Worm (Caenorhabditis elegans) whole organism, young adult: Measurements from ENCODE around the gene Y38C1AA.19.
A peak's percentile ranks its signal among the peaks of the same experiment; 100 is the strongest.

Source experiments
- B0019.2 ChIP-seq: fragments of 200-800 bp; sonication (Bioruptor generic); conservative IDR thresholded peaks from 2 replicates; pipeline ENCODE4 v1.3.6; 2022; ENCODE audit warnings: missing genetic modification reagents, missing genetic modification characterization, missing compliant biosample characterization
- B0035.1 ChIP-seq: sonication (generic microtip); optimal IDR thresholded peaks from 2 replicates; lab custom pipeline; 2016; ENCODE audit warnings: missing genetic modification characterization, mild to moderate bottlenecking, missing compliant biosample characterization, missing genotype, missing genetic modification reagents
- F22D6.2 ChIP-seq: sonication (generic microtip); optimal IDR thresholded peaks from 2 replicates; lab custom pipeline; 2016; ENCODE audit warnings: mild to moderate bottlenecking, missing genetic modification characterization, missing compliant biosample characterization
- F23B12.7 ChIP-seq: sonication (generic microtip); optimal IDR thresholded peaks from 2 replicates; lab custom pipeline; 2017; ENCODE audit warnings: missing genetic modification characterization, mild to moderate bottlenecking, missing compliant biosample characterization, antibody characterized with exemption, moderate library complexity; ENCODE audit not compliant: insufficient read depth
- Y67H2A.10 ChIP-seq: fragments of 200-800 bp; sonication (Bioruptor generic); conservative IDR thresholded peaks from 2 replicates; pipeline ENCODE4 v1.3.6; 2022; ENCODE audit warnings: missing genetic modification reagents, missing genetic modification characterization, missing compliant biosample characterization
- Y95B8A.8 ChIP-seq: fragments of 200-800 bp; sonication (Bioruptor generic); IDR thresholded peaks from 2 replicates; pipeline ENCODE4 v1.3.6; 2022; ENCODE audit warnings: missing genetic modification reagents, missing genetic modification characterization, missing compliant biosample characterization
- akir-1 ChIP-seq: fragments of 200-800 bp; sonication (Bioruptor generic); optimal IDR thresholded peaks from 2 replicates; lab custom pipeline; 2018; ENCODE audit warnings: mild to moderate bottlenecking, missing genetic modification characterization, moderate library complexity, missing compliant biosample characterization
- athp-1 ChIP-seq: sonication (generic microtip); optimal IDR thresholded peaks from 2 replicates; lab custom pipeline; 2017; ENCODE audit warnings: mild to moderate bottlenecking, missing genetic modification characterization, missing compliant biosample characterization
- attf-3 ChIP-seq: fragments of 200-800 bp; sonication (Bioruptor generic); conservative IDR thresholded peaks from 2 replicates; pipeline ENCODE4 v1.3.6; 2022; ENCODE audit warnings: missing genetic modification reagents, missing genetic modification characterization, missing compliant biosample characterization
- attf-5 ChIP-seq: fragments of 200-800 bp; sonication (Bioruptor generic); optimal IDR thresholded peaks from 2 replicates; lab custom pipeline; 2018; ENCODE audit warnings: mild to moderate bottlenecking, missing genetic modification characterization, missing compliant biosample characterization
- bed-1 ChIP-seq: fragments of 200-800 bp; sonication (Bioruptor generic); IDR thresholded peaks from 2 replicates; pipeline ENCODE4 v1.3.6; 2022; ENCODE audit warnings: missing genetic modification reagents, missing genetic modification characterization, missing compliant biosample characterization
- bed-2 ChIP-seq: fragments of 200-800 bp; sonication (Bioruptor generic); IDR thresholded peaks from 2 replicates; pipeline ENCODE4 v1.3.6; 2022; ENCODE audit warnings: missing genetic modification reagents, missing genetic modification characterization, missing compliant biosample characterization
- cebp-1 ChIP-seq, 2 experiments: fragments of 200-800 bp in 1 of 2; sonication (Bioruptor generic) in 1 of 2; sonication (generic microtip) in 1 of 2; IDR thresholded peaks in 1 of 2; optimal IDR thresholded peaks in 1 of 2; 2 replicates each; pipeline versions ENCODE4 v1.3.6 to Lab custom; 2017 to 2022; ENCODE audit warnings: missing compliant biosample characterization in 2 of 2, missing genetic modification characterization in 2 of 2, mild to moderate bottlenecking in 1 of 2, missing genetic modification reagents in 1 of 2, moderate library complexity in 1 of 2
- chd-7 ChIP-seq: sonication (generic microtip); optimal IDR thresholded peaks from 2 replicates; lab custom pipeline; 2016; ENCODE audit warnings: mild to moderate bottlenecking, missing genetic modification characterization, moderate library complexity, missing compliant biosample characterization
- dpff-1 ChIP-seq: sonication (generic microtip); optimal IDR thresholded peaks from 2 replicates; lab custom pipeline; 2017; ENCODE audit warnings: mild to moderate bottlenecking, missing genetic modification characterization, missing compliant biosample characterization
- egrh-3 ChIP-seq: fragments of 200-800 bp; sonication (Bioruptor generic); IDR thresholded peaks from 2 replicates; pipeline ENCODE4 v1.3.6; 2022; ENCODE audit warnings: missing genetic modification reagents, missing genetic modification characterization, missing compliant biosample characterization
- ekl-4 ChIP-seq: fragments of 200-800 bp; sonication (Bioruptor generic); IDR thresholded peaks from 2 replicates; pipeline ENCODE4 v1.3.6; 2022; ENCODE audit warnings: missing genetic modification reagents, missing genetic modification characterization, missing compliant biosample characterization
- fkh-3 ChIP-seq: sonication (generic microtip); optimal IDR thresholded peaks from 2 replicates; lab custom pipeline; 2016; ENCODE audit warnings: mild to moderate bottlenecking, missing genetic modification characterization, missing compliant biosample characterization
- gei-17 ChIP-seq: fragments of 200-800 bp; sonication (Bioruptor generic); optimal IDR thresholded peaks from 2 replicates; lab custom pipeline; 2018; ENCODE audit warnings: mild to moderate bottlenecking, missing genetic modification characterization, missing compliant biosample characterization
- hlh-26 ChIP-seq: fragments of 200-800 bp; sonication (Bioruptor generic); conservative IDR thresholded peaks from 2 replicates; pipeline ENCODE4 v1.3.6; 2022; ENCODE audit warnings: missing genetic modification reagents, missing genetic modification characterization, missing compliant biosample characterization
- hmg-20 ChIP-seq: fragments of 200-800 bp; sonication (Bioruptor generic); IDR thresholded peaks from 2 replicates; pipeline ENCODE4 v1.3.6; 2022; ENCODE audit warnings: missing genetic modification reagents, missing genetic modification characterization, missing compliant biosample characterization
- hsf-1 ChIP-seq: fragments of 200-800 bp; sonication (Bioruptor generic); IDR thresholded peaks from 2 replicates; pipeline ENCODE4 v1.3.6; 2022; ENCODE audit warnings: missing genetic modification reagents, missing genetic modification characterization, missing compliant biosample characterization
- let-526 ChIP-seq: fragments of 200-800 bp; sonication (Bioruptor generic); IDR thresholded peaks from 2 replicates; pipeline ENCODE4 v1.3.6; 2022; ENCODE audit warnings: missing genetic modification reagents, missing genetic modification characterization, missing compliant biosample characterization
- lin-26 ChIP-seq: fragments of 200-800 bp; sonication (Bioruptor generic); IDR thresholded peaks from 2 replicates; pipeline ENCODE4 v1.3.6; 2022; ENCODE audit warnings: missing genetic modification reagents, missing genetic modification characterization, missing compliant biosample characterization
- lsl-1 ChIP-seq: fragments of 200-800 bp; sonication (Bioruptor generic); optimal IDR thresholded peaks from 2 replicates; lab custom pipeline; 2018; ENCODE audit warnings: mild to moderate bottlenecking, missing genetic modification characterization, moderate library complexity, missing compliant biosample characterization
- lsy-27 ChIP-seq: sonication (generic microtip); optimal IDR thresholded peaks from 2 replicates; lab custom pipeline; 2017; ENCODE audit warnings: missing genetic modification characterization, mild to moderate bottlenecking, missing compliant biosample characterization, antibody characterized with exemption, missing genotype, borderline replicate concordance; ENCODE audit not compliant: insufficient read depth
- madf-10 ChIP-seq: sonication (generic microtip); optimal IDR thresholded peaks from 2 replicates; lab custom pipeline; 2016; ENCODE audit warnings: mild to moderate bottlenecking, missing genetic modification characterization, missing compliant biosample characterization
- madf-8 ChIP-seq: fragments of 200-800 bp; sonication (Bioruptor generic); conservative IDR thresholded peaks from 2 replicates; pipeline ENCODE4 v1.3.6; 2022; ENCODE audit warnings: missing genetic modification reagents, missing genetic modification characterization, missing compliant biosample characterization
- nhr-120 ChIP-seq: fragments of 200-800 bp; sonication (Bioruptor generic); IDR thresholded peaks from 2 replicates; pipeline ENCODE4 v1.3.6; 2022; ENCODE audit warnings: missing genetic modification characterization, missing compliant biosample characterization
- nhr-80 ChIP-seq: sonication (generic microtip); optimal IDR thresholded peaks from 2 replicates; lab custom pipeline; 2016; ENCODE audit warnings: missing genetic modification characterization, missing compliant biosample characterization
- rcor-1 ChIP-seq: fragments of 200-800 bp; sonication (Bioruptor generic); IDR thresholded peaks from 2 replicates; pipeline ENCODE4 v1.3.6; 2022; ENCODE audit warnings: missing genetic modification reagents, missing genetic modification characterization, missing compliant biosample characterization
- rec-8 ChIP-seq, 2 experiments: sonication (generic microtip); optimal IDR thresholded peaks; 2 replicates each; lab custom pipeline; 2016; ENCODE audit warnings: mild to moderate bottlenecking in 2 of 2, missing genetic modification characterization in 2 of 2, missing genetic modification reagents in 2 of 2, missing genotype in 2 of 2, missing biosample characterization in 1 of 2, missing compliant biosample characterization in 1 of 2, moderate library complexity in 1 of 2
- rpc-1 ChIP-seq, 2 experiments: fragments of 150-350 bp in 1 of 2; sonication (generic microtip) in 1 of 2; optimal IDR thresholded peaks; 2 replicates each; lab custom pipeline; 2014 to 2018; ENCODE audit warnings: missing biosample characterization in 1 of 2, missing genetic modification characterization in 1 of 2, missing genetic modification reagents in 1 of 2, missing genotype in 1 of 2
- sea-2 ChIP-seq: fragments of 200-800 bp; sonication (Bioruptor generic); IDR thresholded peaks from 2 replicates; pipeline ENCODE4 v1.3.6; 2022; ENCODE audit warnings: missing genetic modification characterization, missing compliant biosample characterization
- tbx-9 ChIP-seq: sonication (generic microtip); optimal IDR thresholded peaks from 2 replicates; lab custom pipeline; 2016; ENCODE audit warnings: borderline replicate concordance, missing genetic modification characterization, inconsistent platforms, missing compliant biosample characterization
- zfh-2 ChIP-seq: fragments of 200-800 bp; sonication (Bioruptor generic); conservative IDR thresholded peaks from 2 replicates; pipeline ENCODE4 v1.3.6; 2022; ENCODE audit warnings: missing genetic modification reagents, missing genetic modification characterization, missing compliant biosample characterization
- ztf-22 ChIP-seq: fragments of 200-800 bp; sonication (Bioruptor generic); optimal IDR thresholded peaks from 2 replicates; lab custom pipeline; 2018; ENCODE audit warnings: mild to moderate bottlenecking, missing genetic modification characterization, moderate library complexity, missing compliant biosample characterization
- ztf-25 ChIP-seq: fragments of 200-800 bp; sonication (Bioruptor generic); IDR thresholded peaks from 2 replicates; pipeline ENCODE4 v1.3.6; 2022; ENCODE audit warnings: missing genetic modification reagents, missing genetic modification characterization, missing compliant biosample characterization
- ztf-26 ChIP-seq: sonication (generic microtip); optimal IDR thresholded peaks from 2 replicates; lab custom pipeline; 2017; ENCODE audit warnings: missing genetic modification characterization, missing compliant biosample characterization
- ztf-3 ChIP-seq: fragments of 200-800 bp; sonication (Bioruptor generic); optimal IDR thresholded peaks from 2 replicates; lab custom pipeline; 2018; ENCODE audit warnings: mild to moderate bottlenecking, missing genetic modification characterization, missing compliant biosample characterization

The Y38C1AA.19 gene

ce11 chrIV:133968-134367 lies 26.0 kb upstream of the Y38C1AA.19 start:
- TF ChIP-seq lsy-27 (tag; lab: Kevin White, UChicago) (no peak), lin-26 (GFP tag; lab: Robert Waterston, UW) (no peak)

- TF ChIP-seq zfh-2 = peak; percentile 80
- TF ChIP-seq nhr-80 (tag; lab: Kevin White, UChicago) = no peak
- peak; percentile 86 for TF ChIP-seq egrh-3 (GFP tag; lab: Robert Waterston, UW)
Measured at ce11 chrIV:139652-140051, 20.3 kb upstream of the Y38C1AA.19 start.

ce11 chrIV:141022-141421 lies 18.9 kb upstream of the Y38C1AA.19 start:
- TF ChIP-seq madf-10 (no peak), hmg-20 (GFP tag; lab: Robert Waterston, UW) (no peak), tbx-9 (no peak), zfh-2 (peak; percentile 74), B0035.1 (tag; lab: Kevin White, UChicago) (no peak), attf-5 (no peak), egrh-3 (GFP tag; lab: Robert Waterston, UW) (peak; percentile 74; the same call in 1 of the 2 replicates), lsl-1 (GFP tag; lab: Kevin White, UChicago) (no peak)

ce11 chrIV:143807-144371 lies 16.1 kb upstream of the Y38C1AA.19 start:
- TF ChIP-seq ekl-4 (GFP tag; lab: Robert Waterston, UW) (peak; percentile 75), rec-8 (tag; optimal IDR thresholded peaks at IDR 0.05; lab: Kevin White, UChicago) (peak; percentile 21 to 48), rpc-1 (optimal IDR thresholded peaks at IDR 0.05; lab: Kevin White, UChicago) (peak; percentile 70), rpc-1 (tag; optimal IDR thresholded peaks at IDR 0.05; lab: Kevin White, UChicago) (peak; percentile 84), egrh-3 (GFP tag; lab: Robert Waterston, UW) (peak; percentile 43; the same call in 1 of the 2 replicates), F23B12.7 (tag; lab: Kevin White, UChicago) (no peak), nhr-80 (tag; lab: Kevin White, UChicago) (no peak), dpff-1 (tag; lab: Kevin White, UChicago) (no peak), B0035.1 (tag; lab: Kevin White, UChicago) (peak; percentile 13), Y67H2A.10 (no peak), akir-1 (GFP tag; lab: Kevin White, UChicago) (peak; percentile 25), bed-2 (0 out of 2 replicates have a peak, but pooled peaks have one; percentile 8), ztf-22 (GFP tag; lab: Kevin White, UChicago) (no peak), let-526 (GFP tag; lab: Robert Waterston, UW) (no peak), ztf-26 (tag; lab: Kevin White, UChicago) (peak; percentile 1), F22D6.2 (tag; lab: Kevin White, UChicago) (no peak), cebp-1 (GFP tag; IDR thresholded peaks at IDR 0.05; lab: Robert Waterston, UW) (0 out of 2 replicates have a peak, but pooled peaks have one; percentile 49), cebp-1 (tag; optimal IDR thresholded peaks at IDR 0.05; lab: Kevin White, UChicago) (no peak), gei-17 (GFP tag; lab: Kevin White, UChicago) (no peak), madf-8 (no peak), hlh-26 (GFP tag; lab: Robert Waterston, UW) (no peak), rcor-1 (GFP tag; lab: Robert Waterston, UW) (no peak), hsf-1 (GFP tag; lab: Robert Waterston, UW) (no peak), nhr-120 (GFP tag; lab: Robert Waterston, UW) (0 out of 2 replicates have a peak, but pooled peaks have one; percentile 4), sea-2 (GFP tag; lab: Robert Waterston, UW) (no peak), Y95B8A.8 (0 out of 2 replicates have a peak, but pooled peaks have one; percentile 56), ztf-25 (peak; percentile 78; the same call in 1 of the 2 replicates), B0019.2 (GFP tag; lab: Robert Waterston, UW) (no peak), chd-7 (peak; percentile 76), zfh-2 (peak; percentile 71), ztf-3 (GFP tag; lab: Kevin White, UChicago) (no peak), fkh-3 (tag; lab: Kevin White, UChicago) (no peak), athp-1 (tag; lab: Kevin White, UChicago) (peak; percentile 55), attf-3 (GFP tag; lab: Robert Waterston, UW) (peak; percentile 67), bed-1 (GFP tag; lab: Robert Waterston, UW) (no peak)
